Fruit fly (Drosophila melanogaster): ENCODE results near the gene CG15579.
"Not testable (repeated sequence)": the region's sequence is repeated elsewhere in the genome, so short reads cannot be mapped to it uniquely, and the experiment has no call there.

CG15579 gene

DNA sequence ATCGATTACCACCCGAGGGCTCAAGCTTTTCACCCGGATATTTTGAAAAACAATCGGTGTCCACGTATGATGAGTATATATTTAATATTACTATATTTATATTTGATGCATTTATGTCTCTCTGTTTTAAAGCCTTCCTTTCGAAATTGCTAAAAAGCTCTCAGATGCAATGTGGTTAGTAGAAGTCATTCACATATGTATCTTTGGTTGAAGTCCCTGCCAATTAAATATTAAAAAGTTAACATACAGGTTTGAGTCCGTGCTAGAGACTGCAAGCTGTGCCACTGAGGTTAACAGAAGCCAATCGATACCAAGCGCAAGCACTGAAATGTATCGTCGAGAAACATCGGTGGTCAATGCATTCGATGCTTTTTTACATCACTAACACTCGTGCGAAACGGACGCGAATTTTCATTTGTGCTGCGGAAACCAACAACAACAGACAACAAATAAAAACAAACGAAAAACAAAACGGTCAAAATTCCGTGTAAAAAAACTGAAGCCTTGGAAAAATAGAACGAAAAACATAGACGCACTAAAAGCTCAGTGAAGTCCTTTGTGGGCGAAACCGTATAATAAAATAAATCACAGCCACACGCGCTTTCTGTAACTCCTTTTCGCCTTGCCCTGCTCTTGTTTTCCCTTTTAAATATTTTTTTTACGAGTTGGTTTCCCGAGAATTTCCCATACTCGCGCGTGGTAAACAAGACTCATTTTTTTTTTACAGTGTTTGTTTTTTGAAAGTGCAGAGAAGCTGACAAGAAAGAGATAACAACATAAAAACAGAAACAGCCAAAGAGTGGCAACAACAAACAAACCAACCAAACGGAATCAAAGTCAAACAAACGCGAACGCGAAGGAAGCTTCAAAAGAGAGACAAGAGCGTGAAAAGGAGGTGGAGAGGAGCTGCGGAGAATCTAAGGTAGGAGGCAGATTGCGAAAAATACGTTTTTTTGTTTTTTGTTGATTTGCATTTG lies 10.9 kb upstream of the CG15579 start, which contains the start of gene norpA (continued):
- peak; percentile 22 for TF ChIP-seq cyc (GFP tag; optimal IDR thresholded peaks at IDR 0.05)
- TF ChIP-seq CG8632 (GFP tag; optimal IDR thresholded peaks at IDR 0.05), result peak; percentile 55
- TF ChIP-seq CG6163 (GFP tag; IDR thresholded peaks at IDR 0.05), result peak; percentile 51; the same call in 2 of the 3 replicates
- TF ChIP-seq net (GFP tag; optimal IDR thresholded peaks at IDR 0.05), result peak; percentile 59
- TF ChIP-seq vri (GFP tag; optimal IDR thresholded peaks at IDR 0.05), result peak; percentile 39
- peak; percentile 27 for TF ChIP-seq CG10631 (GFP tag; optimal IDR thresholded peaks at IDR 0.05)
- TF ChIP-seq CG6276 (GFP tag; optimal IDR thresholded peaks at IDR 0.05), result peak; percentile 27
- TF ChIP-seq acj6 (GFP tag; optimal IDR thresholded peaks at IDR 0.05), result peak; percentile 30
- TF ChIP-seq OdsH (GFP tag; optimal IDR thresholded peaks at IDR 0.05), result peak; percentile 46
- TF ChIP-seq Sox102F (GFP tag; optimal IDR thresholded peaks at IDR 0.05), result peak; percentile 81
- peak in 1 of 2 experiments; percentile 57 for TF ChIP-seq salr (GFP tag; optimal IDR thresholded peaks at IDR 0.05)
- TF ChIP-seq topi (GFP tag; optimal IDR thresholded peaks at IDR 0.05), result peak; percentile 66
- peak; percentile 42 for TF ChIP-seq Lpt (GFP tag; optimal IDR thresholded peaks at IDR 0.05)
- no peak for TF ChIP-seq CG11762 (GFP tag; optimal IDR thresholded peaks at IDR 0.05; ENCODE audit: insufficient read depth)
- TF ChIP-seq CG32006 (GFP tag; optimal IDR thresholded peaks at IDR 0.05), result peak; percentile 73
- TF ChIP-seq Hr38 (GFP tag; optimal IDR thresholded peaks at IDR 0.05), result no peak
- no peak for TF ChIP-seq Eip93F (GFP tag; optimal IDR thresholded peaks at IDR 0.05)
- TF ChIP-seq CG3919 (GFP tag; optimal IDR thresholded peaks at IDR 0.05), result peak; percentile 44
- peak; percentile 55 for TF ChIP-seq CG6792 (GFP tag; optimal IDR thresholded peaks at IDR 0.05)
- TF ChIP-seq CG3032 (tag; optimal IDR thresholded peaks at IDR 0.05), result no peak

DNA sequence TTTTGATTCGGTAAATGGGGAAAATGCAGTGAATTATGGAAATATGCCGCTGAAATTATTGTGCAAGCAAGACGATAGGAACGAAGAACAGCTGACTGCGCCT lies 10.4 kb upstream of the CG15579 start, which contains the start of gene mRpL33:
Gene mRpL33, minus strand, starts transcription at position 101 of the 103 bp plus-strand sequence.
- TF ChIP-seq OdsH (GFP tag; optimal IDR thresholded peaks at IDR 0.05) (no peak), vri (GFP tag; optimal IDR thresholded peaks at IDR 0.05) (no peak), dac (GFP tag; optimal IDR thresholded peaks at IDR 0.05) (no peak), Eip93F (GFP tag; optimal IDR thresholded peaks at IDR 0.05) (no peak)

DNA sequence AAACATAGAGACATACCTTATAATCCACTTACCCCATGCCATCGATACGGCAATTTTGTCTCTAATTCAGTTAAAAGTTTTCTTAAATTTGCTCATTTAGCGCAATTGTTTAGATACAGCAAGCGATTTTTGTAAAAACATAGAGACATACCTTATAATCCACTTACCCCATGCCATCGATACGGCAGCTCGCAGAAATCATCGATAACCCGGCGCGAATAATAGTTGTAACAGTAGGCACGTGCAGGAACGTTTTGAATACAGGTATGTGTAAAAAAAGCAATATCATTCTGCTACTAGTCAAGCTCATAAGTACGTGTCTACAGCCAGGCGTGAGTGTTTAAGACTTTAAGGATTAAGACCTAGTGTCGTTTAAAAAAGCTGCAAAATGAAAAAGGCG lies 7.6 kb upstream of the CG15579 start, which contains the start of gene NO66:
Gene NO66, plus strand, starts transcription at position 199 of the 400 bp plus-strand sequence.
- not testable (repeated sequence) for TF ChIP-seq Blimp-1, Hr4, net (GFP tag; optimal IDR thresholded peaks at IDR 0.05)

DNA sequence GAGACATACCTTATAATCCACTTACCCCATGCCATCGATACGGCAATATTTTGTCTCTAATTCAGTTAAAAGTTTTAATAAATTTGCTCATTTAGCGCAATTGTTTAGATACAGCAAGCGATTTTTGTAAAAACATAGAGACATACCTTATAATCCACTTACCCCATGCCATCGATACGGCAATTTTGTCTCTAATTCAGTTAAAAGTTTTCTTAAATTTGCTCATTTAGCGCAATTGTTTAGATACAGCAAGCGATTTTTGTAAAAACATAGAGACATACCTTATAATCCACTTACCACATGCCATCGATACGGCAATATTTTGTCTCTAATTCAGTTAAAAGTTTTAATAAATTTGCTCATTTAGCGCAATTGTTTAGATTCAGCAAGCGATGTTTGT lies 7.1 kb upstream of the CG15579 start, which contains the start of gene mei-9:
Gene mei-9, minus strand, starts transcription at position 101 of the 400 bp plus-strand sequence.
- TF ChIP-seq CG6792, acj6, topi (GFP tag; optimal IDR thresholded peaks at IDR 0.05): not testable (repeated sequence)

DNA sequence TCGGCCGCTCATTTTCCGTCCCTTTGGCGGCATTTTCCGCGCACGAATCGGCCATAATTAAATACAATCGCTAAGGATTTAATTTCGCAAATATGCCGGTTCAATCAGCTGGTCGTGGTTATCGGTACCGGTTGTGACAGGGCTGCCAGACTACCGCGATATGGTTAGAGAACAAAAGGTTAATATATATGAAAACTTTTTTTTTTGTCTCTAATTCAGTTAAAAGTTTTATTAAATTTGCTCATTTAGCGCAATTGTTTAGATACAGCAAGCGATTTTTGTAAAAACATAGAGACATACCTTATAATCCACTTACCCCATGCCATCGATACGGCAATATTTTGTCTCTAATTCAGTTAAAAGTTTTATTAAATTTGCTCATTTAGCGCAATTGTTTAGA lies 6.4 kb upstream of the CG15579 start:
- TF ChIP-seq CG15336 (GFP tag; IDR thresholded peaks at IDR 0.05), result 0 out of 2 replicates have a peak, but pooled peaks have one; percentile 19
- TF ChIP-seq Gug (GFP tag; IDR thresholded peaks at IDR 0.05), result peak; percentile 55
- TF ChIP-seq CG8119 (GFP tag; IDR thresholded peaks at IDR 0.05), result 0 out of 3 replicates have a peak, but pooled peaks have one; percentile 28
- peak; percentile 37; the same call in 1 of the 2 replicates for TF ChIP-seq CG11294 (GFP tag; IDR thresholded peaks at IDR 0.05)
- peak; percentile 74; the same call in 2 of the 3 replicates for TF ChIP-seq eg (GFP tag; IDR thresholded peaks at IDR 0.05)
- peak; percentile 76 for TF ChIP-seq CG6163 (GFP tag; IDR thresholded peaks at IDR 0.05)

DNA sequence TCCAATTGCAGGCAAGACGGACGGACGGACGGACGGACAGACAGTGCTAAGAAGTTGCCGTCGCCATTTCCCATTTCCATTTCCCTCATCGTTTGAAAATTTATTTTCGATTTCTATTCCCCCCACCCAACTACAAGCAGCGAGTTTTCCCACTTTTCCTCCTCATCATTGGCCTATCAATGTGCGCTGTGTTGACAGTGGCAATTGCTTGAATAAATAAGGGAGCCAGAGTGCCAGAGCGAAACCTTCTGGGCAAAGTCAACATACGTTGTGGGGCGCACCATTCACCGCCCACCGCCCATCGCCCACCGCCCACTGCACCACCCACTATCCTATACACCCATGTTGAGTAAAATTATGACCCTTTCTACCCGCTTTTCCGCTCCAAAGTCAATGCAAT lies 5.6 kb downstream of the CG15579 start:
- TF ChIP-seq fkh (GFP tag; optimal IDR thresholded peaks at IDR 0.05), result peak; percentile 7
- peak; percentile 56 for TF ChIP-seq Eip78C (GFP tag)
- TF ChIP-seq svp (GFP tag), result no peak
- no peak for TF ChIP-seq cyc (GFP tag; optimal IDR thresholded peaks at IDR 0.05)
- no peak for TF ChIP-seq CG34406 (GFP tag; optimal IDR thresholded peaks at IDR 0.05)
- TF ChIP-seq Sox102F (GFP tag; optimal IDR thresholded peaks at IDR 0.05), result no peak
